Fruit fly (Drosophila melanogaster) S2 (cell line): Measurements from ENCODE around the gene Atg101.

Experiments
- CG8478 ChIP-seq: fragments of >200 bp; optimal IDR thresholded peaks from 2 replicates; lab custom pipeline; 2018
- CTCF ChIP-seq, 2 experiments: fragments of >200 bp; optimal IDR thresholded peaks; 2 replicates each; lab custom pipeline; 2018

Atg101 gene

DNA sequence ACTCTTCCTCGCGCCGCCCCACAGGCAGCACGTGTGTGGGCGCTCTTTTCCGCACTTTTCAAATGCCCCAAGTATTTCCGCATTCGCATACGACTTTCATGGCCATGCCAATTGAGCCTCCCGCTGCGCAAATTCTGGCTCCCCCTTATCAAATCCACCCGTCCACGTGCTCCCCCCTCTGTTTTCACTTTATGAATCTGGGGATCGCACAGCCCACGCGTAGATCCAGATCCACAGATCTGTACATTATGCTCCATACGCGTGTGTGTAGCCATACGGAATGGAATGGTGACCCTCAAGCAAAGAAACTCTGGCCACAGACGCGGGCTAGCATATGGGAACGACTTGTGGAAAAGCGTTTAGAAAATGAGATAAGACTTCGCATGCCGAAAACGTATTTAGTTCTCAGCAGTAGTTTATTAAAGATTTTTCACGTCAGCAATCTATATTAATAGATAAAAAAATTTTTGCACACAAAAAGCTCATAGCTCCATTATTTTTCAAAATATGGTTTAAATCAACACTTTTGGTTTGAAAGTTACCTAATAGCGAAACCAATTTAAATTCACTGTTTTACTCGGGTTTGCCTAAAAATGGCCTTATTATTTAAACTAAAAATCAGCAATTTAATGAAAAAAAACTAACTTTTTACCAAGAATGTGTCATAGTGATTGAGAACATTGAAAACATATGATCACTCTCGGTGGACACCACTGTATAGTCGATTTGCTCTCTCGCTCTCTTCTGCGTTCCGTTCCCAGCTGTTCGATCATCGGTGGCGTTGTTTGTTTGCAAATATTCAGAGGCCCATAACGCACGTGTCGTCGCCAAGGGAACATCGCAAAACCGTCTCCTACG, 1.9 kb upstream of the Atg101 start:
- TF ChIP-seq CG8478 (lab: Kevin White, UChicago) (no peak), CTCF (optimal IDR thresholded peaks at IDR 0.05; lab: Kevin White, UChicago) (no peak)

DNA sequence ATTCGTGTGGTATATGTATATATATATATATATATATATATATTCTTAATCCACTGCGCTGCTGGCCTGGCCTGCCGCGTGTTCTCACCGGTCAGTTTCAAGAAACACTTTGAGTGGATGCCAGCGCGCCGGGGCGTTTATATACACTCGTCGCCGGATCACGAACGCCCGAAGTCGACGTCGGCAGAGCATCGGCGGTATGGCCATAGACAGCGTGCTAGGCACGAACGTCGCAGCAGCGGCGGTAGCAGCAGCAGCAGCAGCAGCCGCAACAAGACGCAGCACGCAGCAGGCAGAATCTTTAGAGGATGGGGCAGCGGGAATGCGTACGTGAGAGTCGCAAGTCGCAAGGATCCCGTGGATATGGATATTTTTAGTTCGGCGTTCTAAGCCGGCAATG, 6.1 kb downstream of the Atg101 start, which contains the start of gene bnb:
bnb (minus strand) TSS at position 121 of the 400 bp plus-strand sequence.
- no peak for TF ChIP-seq CTCF (optimal IDR thresholded peaks at IDR 0.05; lab: Kevin White, UChicago)
- TF ChIP-seq CG8478 (lab: Kevin White, UChicago): no peak

DNA sequence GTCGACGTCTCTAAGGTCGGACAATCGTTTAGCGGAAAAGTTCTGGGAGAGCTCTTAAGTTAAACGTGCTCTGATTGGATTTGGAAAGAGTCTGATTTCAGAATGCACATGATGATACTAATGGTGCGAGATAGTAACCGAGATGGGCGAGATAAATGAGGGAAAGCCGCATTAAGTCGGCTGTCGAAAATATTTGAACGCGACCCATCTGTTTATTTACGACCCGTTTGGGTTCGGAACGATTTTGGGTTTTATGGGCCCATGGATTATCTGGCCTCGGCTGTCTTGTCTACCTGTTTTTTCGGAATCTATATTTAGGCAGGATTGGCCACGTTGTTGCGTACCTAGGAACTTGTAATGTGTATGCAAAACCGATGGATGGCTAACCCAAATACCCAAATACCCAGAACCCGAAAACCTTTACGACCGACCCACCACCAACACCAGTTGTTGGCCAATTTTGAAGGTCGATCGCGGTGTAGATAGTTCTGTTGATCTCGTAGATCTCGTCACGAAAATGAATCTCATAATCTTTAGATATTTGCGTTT, 7.9 kb downstream of the Atg101 start:
- TF ChIP-seq CG8478 (lab: Kevin White, UChicago): no peak
- TF ChIP-seq CTCF (optimal IDR thresholded peaks at IDR 0.05; lab: Kevin White, UChicago): no peak

DNA sequence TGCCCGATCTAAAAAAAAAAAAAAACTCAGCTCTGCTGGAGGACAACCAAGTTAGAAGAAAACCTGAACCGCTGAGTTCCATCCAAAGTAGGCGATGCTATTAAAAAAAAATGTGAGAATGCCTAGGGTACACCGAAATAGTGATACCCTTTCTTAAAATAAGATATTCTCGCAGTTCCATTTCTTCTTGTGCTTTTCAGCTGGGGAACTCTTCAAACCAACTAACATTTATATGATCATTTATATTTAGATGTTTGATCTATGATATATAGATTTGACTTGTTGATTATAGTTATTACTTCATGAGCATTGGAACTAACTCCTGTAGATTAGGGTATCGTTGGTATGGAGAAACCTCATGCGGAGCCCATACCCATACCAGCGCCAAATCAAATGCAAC, 8.7 kb downstream of the Atg101 start:
- no peak for TF ChIP-seq CTCF (optimal IDR thresholded peaks at IDR 0.05; lab: Kevin White, UChicago)

DNA sequence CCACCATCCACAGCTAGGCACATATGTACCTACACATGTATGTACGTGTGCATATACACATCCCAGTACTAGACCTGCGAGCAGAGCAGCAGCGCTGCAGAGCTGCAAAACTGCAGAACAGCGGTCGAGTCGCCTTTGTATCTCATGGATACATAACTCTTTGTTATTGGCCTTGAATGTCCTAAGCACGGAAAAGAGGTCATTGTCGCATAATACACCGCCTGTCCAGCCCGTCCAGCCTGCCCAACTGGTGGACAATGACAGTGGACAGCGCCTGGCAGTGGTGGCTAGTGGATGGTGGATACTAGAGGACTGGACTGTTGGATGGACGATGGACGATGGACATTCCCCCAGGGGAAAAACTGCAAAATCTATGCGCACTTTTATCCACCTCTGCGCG, 9.8 kb downstream of the Atg101 start:
- TF ChIP-seq CTCF (optimal IDR thresholded peaks at IDR 0.05; lab: Kevin White, UChicago): no peak
- no peak for TF ChIP-seq CG8478 (lab: Kevin White, UChicago)

DNA sequence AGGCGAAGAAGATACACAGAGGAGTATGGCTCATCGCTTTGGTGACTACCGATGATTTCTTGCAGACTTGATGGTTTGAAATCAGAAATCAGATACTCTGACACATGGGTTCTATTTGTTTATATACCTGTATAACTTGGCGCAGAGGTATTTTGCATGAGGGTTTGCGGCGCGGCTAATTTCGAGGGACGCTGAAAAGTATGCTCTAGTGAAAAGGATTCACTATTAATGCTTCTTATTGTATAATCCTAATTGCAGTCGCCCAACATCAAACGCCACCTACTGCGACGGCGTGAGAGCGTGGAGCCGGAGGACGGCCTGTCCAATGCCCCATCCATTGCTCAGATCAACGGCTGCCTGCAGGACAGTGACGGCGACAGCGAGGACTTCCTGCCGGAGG, 13.6 kb downstream of the Atg101 start:
- TF ChIP-seq CG8478 (lab: Kevin White, UChicago): no peak
- TF ChIP-seq CTCF (optimal IDR thresholded peaks at IDR 0.05; lab: Kevin White, UChicago): peak; percentile 53 to 58

DNA sequence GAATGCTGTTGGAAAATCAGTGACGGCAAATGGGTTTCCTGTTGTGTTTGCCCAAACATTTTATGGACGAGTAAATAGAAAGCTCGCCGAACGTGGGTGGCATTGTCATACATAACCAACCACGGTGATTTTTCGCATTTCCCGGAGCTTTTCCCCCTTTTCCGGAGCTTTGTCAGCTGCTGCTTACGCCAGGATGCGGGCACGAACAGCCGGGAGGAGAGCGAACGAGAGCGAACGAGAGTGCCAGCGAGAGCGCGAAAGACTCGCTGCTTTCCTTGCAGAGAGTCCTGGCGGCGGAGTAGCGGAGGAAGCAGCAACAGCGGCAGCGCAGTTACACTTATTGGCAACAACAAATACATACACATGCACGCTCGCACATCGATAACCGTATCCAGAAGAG, 14.9 kb downstream of the Atg101 start, which contains the start of gene CG7058:
CG7058 (plus strand) TSS at position 330 of the 400 bp plus-strand sequence.
- no peak for TF ChIP-seq CTCF (optimal IDR thresholded peaks at IDR 0.05; lab: Kevin White, UChicago)
- TF ChIP-seq CG8478 (lab: Kevin White, UChicago): no peak

DNA sequence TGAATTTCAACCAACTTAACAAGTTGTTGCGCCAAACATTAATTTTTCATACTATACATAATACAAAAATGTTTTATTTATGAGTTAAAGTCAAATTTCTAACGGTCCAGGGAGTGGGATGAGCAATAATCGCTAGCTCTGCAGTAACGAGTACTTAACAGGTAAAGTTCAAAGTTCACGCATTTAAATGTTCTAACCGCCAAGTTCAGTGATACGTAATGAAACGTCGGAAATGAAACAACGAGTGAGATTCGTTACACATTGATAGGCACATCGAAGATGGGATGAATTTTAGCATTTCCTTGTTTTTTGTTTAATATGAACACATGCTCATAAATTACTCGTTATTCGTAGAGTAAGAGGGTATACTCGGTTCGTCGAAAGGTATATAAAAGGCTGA, 20.6 kb downstream of the Atg101 start:
- no peak for TF ChIP-seq CTCF (optimal IDR thresholded peaks at IDR 0.05; lab: Kevin White, UChicago)

DNA sequence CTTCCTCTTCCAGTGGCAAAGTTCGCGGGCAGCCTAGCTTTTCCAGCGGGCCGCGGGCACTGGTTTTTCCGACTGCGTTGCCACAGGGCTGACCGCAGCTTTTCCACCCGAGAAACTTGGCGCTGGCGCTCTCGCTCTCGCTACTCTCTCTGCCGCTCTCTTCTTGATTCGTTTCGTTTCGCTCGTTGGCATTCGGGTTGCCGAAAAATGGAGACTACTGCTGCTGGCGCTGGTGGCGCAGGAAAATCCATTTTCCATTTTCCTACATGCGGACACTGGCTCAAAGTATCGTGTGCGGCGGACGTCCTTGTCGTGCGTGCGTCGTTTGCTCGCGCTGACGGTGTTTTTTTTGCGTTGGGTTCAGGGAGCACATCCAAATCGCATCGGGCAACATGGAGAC, 21.6 kb downstream of the Atg101 start, which contains the start of gene CG42450:
CG42450 (plus strand) TSS at position 249 of the 400 bp plus-strand sequence.
- TF ChIP-seq CTCF (optimal IDR thresholded peaks at IDR 0.05; lab: Kevin White, UChicago): no peak
- no peak for TF ChIP-seq CG8478 (lab: Kevin White, UChicago)

DNA sequence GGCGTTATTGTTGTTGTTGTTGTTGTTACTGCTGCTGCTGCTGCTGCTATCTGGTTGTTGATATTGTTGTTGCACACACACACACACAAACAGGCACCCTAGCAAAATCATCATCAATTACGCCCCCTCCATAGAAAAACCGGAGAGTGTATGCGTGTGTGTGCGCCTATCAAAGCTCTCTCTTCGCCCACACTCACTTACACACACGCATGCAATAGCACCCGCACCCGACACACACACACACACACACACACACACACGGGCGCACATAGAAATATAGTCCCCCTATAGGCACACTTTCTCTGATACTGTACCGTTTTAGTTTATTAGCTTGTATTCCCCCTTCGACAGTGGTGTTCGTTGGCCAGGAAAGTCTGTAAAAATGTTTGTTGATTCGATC, 22.9 kb downstream of the Atg101 start:
- TF ChIP-seq CG8478 (lab: Kevin White, UChicago) (no peak), CTCF (optimal IDR thresholded peaks at IDR 0.05; lab: Kevin White, UChicago) (no peak)

DNA sequence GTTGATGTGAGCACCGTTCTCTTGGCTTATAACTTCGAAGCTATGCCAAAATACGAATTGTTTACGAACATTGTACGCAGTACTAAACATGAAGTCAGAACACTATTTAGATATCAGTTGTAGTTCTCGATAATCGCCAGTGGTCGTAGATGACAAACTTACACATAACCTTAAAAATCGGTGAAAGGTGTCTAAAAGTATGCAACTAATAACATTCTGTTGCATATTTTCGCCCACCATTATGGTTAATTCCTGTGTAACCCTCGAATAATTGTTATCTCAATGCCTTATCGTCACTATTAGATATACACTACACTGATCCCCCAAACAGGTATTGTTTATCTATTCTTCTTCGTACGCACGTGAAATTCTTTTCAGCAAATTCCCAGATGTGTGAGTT, 23.5 kb downstream of the Atg101 start:
- no peak for TF ChIP-seq CTCF (optimal IDR thresholded peaks at IDR 0.05; lab: Kevin White, UChicago)
- no peak for TF ChIP-seq CG8478 (lab: Kevin White, UChicago)

DNA sequence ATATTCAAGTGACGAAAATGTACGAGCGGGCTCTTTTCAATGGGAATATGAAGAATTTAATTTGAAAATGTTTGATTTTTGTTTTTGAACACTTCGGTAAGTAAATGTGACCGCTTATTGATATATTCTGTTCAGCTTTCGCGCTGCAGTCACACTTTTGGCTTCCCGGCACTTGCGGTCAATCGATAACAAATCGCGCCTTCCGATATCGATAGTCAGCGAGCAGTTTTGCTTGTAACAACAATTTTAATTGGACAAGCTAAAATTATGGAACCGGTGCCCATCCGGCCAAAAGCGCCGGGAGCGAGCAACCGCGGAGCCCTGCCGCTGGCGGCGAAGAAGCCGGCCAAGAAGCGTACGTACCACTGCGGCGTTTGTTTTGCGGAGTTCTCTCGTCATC, 38.9 kb downstream of the Atg101 start, which contains the start of gene CG7101:
CG7101 (plus strand) TSS at position 196 of the 400 bp plus-strand sequence.
- no peak for TF ChIP-seq CTCF (optimal IDR thresholded peaks at IDR 0.05; lab: Kevin White, UChicago)
- no peak for TF ChIP-seq CG8478 (lab: Kevin White, UChicago)

DNA sequence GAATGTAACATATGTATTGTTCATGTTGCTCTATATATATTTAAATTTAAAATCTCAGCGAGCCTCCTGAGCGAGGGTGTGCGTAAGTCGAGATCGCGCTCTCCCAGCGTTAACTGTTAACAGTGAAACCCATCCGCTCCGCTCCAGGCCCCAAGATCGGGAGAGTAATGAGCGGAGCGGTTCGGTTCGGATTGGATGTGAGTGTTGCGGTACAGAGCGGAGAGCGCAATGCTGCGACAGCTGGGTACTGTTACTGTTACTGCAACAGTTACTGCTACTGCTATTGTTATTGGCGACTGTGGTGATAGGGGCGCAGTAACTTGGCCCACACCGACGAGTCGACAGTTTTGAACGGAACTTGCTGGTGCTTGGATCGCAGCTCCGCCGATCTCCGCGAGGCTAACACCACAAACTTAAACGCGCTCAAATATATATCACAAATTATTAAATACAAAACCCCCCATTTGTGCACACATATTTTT, 40.9 kb downstream of the Atg101 start, which contains the start of gene Pvf1:
Pvf1 (plus strand) TSS at position 312 of the 482 bp plus-strand sequence.
- no peak for TF ChIP-seq CTCF (optimal IDR thresholded peaks at IDR 0.05; lab: Kevin White, UChicago)
- TF ChIP-seq CG8478 (lab: Kevin White, UChicago): no peak

DNA sequence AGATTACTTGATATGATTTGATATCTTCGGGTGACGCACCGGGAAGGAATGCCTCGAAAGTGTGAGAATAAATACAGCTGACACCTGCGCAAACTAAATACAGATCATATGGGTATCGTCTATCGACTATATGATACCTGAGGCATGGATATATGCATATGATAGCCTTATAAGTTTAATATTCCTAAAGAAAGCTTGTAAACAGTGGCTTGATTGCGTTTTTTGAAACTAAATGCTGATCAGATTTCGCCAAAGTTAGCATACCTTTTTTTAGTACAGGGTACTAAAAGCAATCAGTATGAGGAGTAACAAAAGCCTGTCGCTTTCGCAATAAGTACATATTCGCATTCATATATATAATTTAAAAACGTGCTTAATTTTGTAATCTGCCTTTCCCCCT, 42.9 kb downstream of the Atg101 start:
- TF ChIP-seq CTCF (optimal IDR thresholded peaks at IDR 0.05; lab: Kevin White, UChicago): no peak
- no peak for TF ChIP-seq CG8478 (lab: Kevin White, UChicago)

DNA sequence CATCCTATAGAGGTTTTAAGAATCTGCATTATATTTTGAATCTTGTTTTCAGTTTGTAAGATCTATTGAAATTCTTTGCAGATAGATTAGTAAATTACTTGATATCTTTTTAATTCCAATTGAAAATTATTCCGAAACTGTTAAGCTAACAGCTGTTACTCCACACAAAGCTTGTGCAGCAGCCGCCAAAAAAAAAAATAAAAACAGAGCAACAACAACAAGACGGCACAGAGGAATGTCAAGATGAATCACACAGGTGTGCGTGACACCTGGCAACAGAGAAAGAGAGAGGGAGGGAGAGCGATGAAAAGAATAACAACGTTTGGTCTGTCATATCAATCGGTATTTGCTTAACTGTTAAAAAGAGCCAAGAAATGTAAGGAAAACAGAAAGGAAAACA, 43.5 kb downstream of the Atg101 start:
- TF ChIP-seq CG8478 (lab: Kevin White, UChicago): no peak
- no peak for TF ChIP-seq CTCF (optimal IDR thresholded peaks at IDR 0.05; lab: Kevin White, UChicago)
